Fruit fly (Drosophila melanogaster) whole organism, embryonic: ENCODE results near the gene Trim9.
A peak's percentile ranks its signal among the peaks of the same experiment; 100 is the strongest.

ENCODE experiments used
- CG10274 ChIP-seq: fragments of 200-800 bp; sonication (Bioruptor generic); optimal IDR thresholded peaks from 3 replicates; lab custom pipeline; 2017; ENCODE audit warnings: missing biosample characterization, mild to moderate bottlenecking, missing genetic modification characterization
- CG10979 ChIP-seq: fragments of 200-800 bp; sonication (Bioruptor generic); optimal IDR thresholded peaks from 2 replicates; lab custom pipeline; 2018; ENCODE audit warnings: missing biosample characterization, mild to moderate bottlenecking, missing genetic modification characterization, moderate library complexity
- CG11456 ChIP-seq: fragments of 200-800 bp; sonication (Bioruptor generic); IDR thresholded peaks from 3 replicates; pipeline ENCODE4 v1.3.6; 2022; ENCODE audit warnings: missing biosample characterization, missing genetic modification characterization
- CG11695 ChIP-seq: fragments of 200-800 bp; sonication (Bioruptor generic); IDR thresholded peaks from 3 replicates; pipeline ENCODE4 v1.3.6; 2022; ENCODE audit warnings: missing biosample characterization, missing genetic modification characterization
- CG11723 ChIP-seq: fragments of 200-800 bp; sonication (Bioruptor generic); optimal IDR thresholded peaks from 2 replicates; lab custom pipeline; 2017; ENCODE audit warnings: missing biosample characterization, mild to moderate bottlenecking, missing genetic modification characterization
- CG12659 ChIP-seq: fragments of 200-800 bp; sonication (Bioruptor generic); optimal IDR thresholded peaks from 3 replicates; lab custom pipeline; 2017; ENCODE audit warnings: mild to moderate bottlenecking, missing biosample characterization, missing genetic modification reagents, missing genetic modification characterization
- CG13624 ChIP-seq: fragments of 200-800 bp; sonication (Bioruptor generic); optimal IDR thresholded peaks from 2 replicates; lab custom pipeline; 2016; ENCODE audit warnings: missing biosample characterization, missing genetic modification characterization
- CG1603 ChIP-seq: fragments of 200-800 bp; sonication (Bioruptor generic); optimal IDR thresholded peaks from 2 replicates; lab custom pipeline; 2019; ENCODE audit warnings: missing biosample characterization, mild to moderate bottlenecking, missing genetic modification characterization, moderate library complexity
- CG16815 ChIP-seq: fragments of 200-800 bp; sonication (Bioruptor generic); optimal IDR thresholded peaks from 3 replicates; lab custom pipeline; 2017; ENCODE audit warnings: missing biosample characterization, mild to moderate bottlenecking, missing genetic modification characterization
- CG17361 ChIP-seq: fragments of 200-800 bp; sonication (Bioruptor generic); IDR thresholded peaks from 3 replicates; pipeline ENCODE4 v1.3.6; 2022; ENCODE audit warnings: missing biosample characterization, missing genetic modification characterization
- CG1792 ChIP-seq: fragments of 200-800 bp; sonication (Bioruptor generic); optimal IDR thresholded peaks from 2 replicates; lab custom pipeline; 2016; ENCODE audit warnings: missing biosample characterization, missing genetic modification characterization
- CG2116 ChIP-seq: fragments of 200-800 bp; sonication (Bioruptor generic); optimal IDR thresholded peaks from 3 replicates; lab custom pipeline; 2018; ENCODE audit warnings: missing biosample characterization, mild to moderate bottlenecking, missing genetic modification characterization
- CG32532 ChIP-seq: fragments of 200-800 bp; sonication (Bioruptor generic); IDR thresholded peaks from 2 replicates; pipeline ENCODE4 v1.3.6; 2022; ENCODE audit warnings: missing biosample characterization, missing genetic modification characterization
- CG3281 ChIP-seq: fragments of 200-800 bp; sonication (Bioruptor generic); optimal IDR thresholded peaks from 3 replicates; lab custom pipeline; 2017; ENCODE audit warnings: missing biosample characterization, mild to moderate bottlenecking, missing genetic modification characterization
- CG34422 ChIP-seq: fragments of 200-800 bp; sonication (Bioruptor generic); IDR thresholded peaks from 3 replicates; pipeline ENCODE4 v1.3.6; 2022; ENCODE audit warnings: missing biosample characterization, missing genetic modification characterization
- CG4730 ChIP-seq: fragments of 200-800 bp; sonication (Bioruptor generic); IDR thresholded peaks from 2 replicates; pipeline ENCODE4 v1.3.6; 2022; ENCODE audit warnings: missing biosample characterization, missing genetic modification characterization
- CG6654 ChIP-seq: fragments of 200-800 bp; sonication (Bioruptor generic); optimal IDR thresholded peaks from 2 replicates; lab custom pipeline; 2017; ENCODE audit warnings: missing biosample characterization, mild to moderate bottlenecking, missing genetic modification characterization
- CG7271 ChIP-seq: fragments of 200-800 bp; sonication (Bioruptor generic); optimal IDR thresholded peaks from 2 replicates; lab custom pipeline; 2018; ENCODE audit warnings: missing biosample characterization, mild to moderate bottlenecking, missing genetic modification characterization, moderate library complexity
- CG9215 ChIP-seq: fragments of 200-800 bp; sonication (Bioruptor generic); IDR thresholded peaks from 2 replicates; pipeline ENCODE4 v1.3.6; 2022; ENCODE audit warnings: missing biosample characterization, missing genetic modification characterization
- Camta ChIP-seq: fragments of 200-800 bp; sonication (Bioruptor generic); optimal IDR thresholded peaks from 2 replicates; lab custom pipeline; 2016; ENCODE audit warnings: missing biosample characterization, missing genetic modification characterization
- CrebB ChIP-seq: fragments of 200-800 bp; sonication (Bioruptor generic); optimal IDR thresholded peaks from 3 replicates; lab custom pipeline; 2018; ENCODE audit warnings: missing biosample characterization, mild to moderate bottlenecking, missing genetic modification characterization
- D19B ChIP-seq: fragments of 200-800 bp; sonication (Bioruptor generic); optimal IDR thresholded peaks from 2 replicates; lab custom pipeline; 2017; ENCODE audit warnings: missing biosample characterization, mild to moderate bottlenecking, missing genetic modification characterization
- Deaf1 ChIP-seq: fragments of 200-800 bp; optimal IDR thresholded peaks from 3 replicates; lab custom pipeline; 2019; ENCODE audit warnings: missing biosample characterization, mild to moderate bottlenecking, missing genetic modification characterization, moderate library complexity
- Gsc ChIP-seq: fragments of 200-800 bp; sonication (Bioruptor generic); IDR thresholded peaks from 2 replicates; pipeline ENCODE4 v1.3.6; 2022; ENCODE audit warnings: missing biosample characterization, missing genetic modification characterization
- H2.0 ChIP-seq: fragments of 200-800 bp; sonication (Bioruptor generic); IDR thresholded peaks from 2 replicates; pipeline ENCODE4 v1.3.6; 2022; ENCODE audit warnings: missing biosample characterization, missing genetic modification characterization
- HmgD ChIP-seq: fragments of 200-800 bp; sonication (Bioruptor generic); optimal IDR thresholded peaks from 3 replicates; lab custom pipeline; 2016; ENCODE audit warnings: missing biosample characterization, missing genetic modification characterization
- Hmx ChIP-seq: fragments of 200-800 bp; sonication (Bioruptor generic); optimal IDR thresholded peaks from 2 replicates; lab custom pipeline; 2016; ENCODE audit warnings: missing biosample characterization, missing genetic modification characterization
- Hr51 ChIP-seq, 2 experiments: fragments of 200-800 bp; sonication (Bioruptor generic); optimal IDR thresholded peaks; 2 replicates in 1 of 2; 3 replicates in 1 of 2; lab custom pipeline; 2016 to 2018; ENCODE audit warnings: missing biosample characterization in 2 of 2, missing genetic modification characterization in 2 of 2, mild to moderate bottlenecking in 1 of 2, moderate library complexity in 1 of 2
- Lim3 ChIP-seq: fragments of 200-800 bp; sonication (Bioruptor generic); IDR thresholded peaks from 2 replicates; pipeline ENCODE4 v1.3.6; 2022; ENCODE audit warnings: missing biosample characterization, missing genetic modification characterization
- Myb ChIP-seq: fragments of 200-800 bp; sonication (Bioruptor generic); optimal IDR thresholded peaks from 2 replicates; lab custom pipeline; 2016; ENCODE audit warnings: missing biosample characterization, missing genetic modification characterization
- Ravus ChIP-seq: fragments of 200-800 bp; sonication (Bioruptor generic); IDR thresholded peaks from 2 replicates; pipeline ENCODE4 v1.3.6; 2022; ENCODE audit warnings: missing biosample characterization, missing genetic modification characterization
- Sry-δ ChIP-seq: fragments of 200-800 bp; sonication (Bioruptor generic); optimal IDR thresholded peaks from 2 replicates; lab custom pipeline; 2016; ENCODE audit warnings: missing biosample characterization, missing genetic modification characterization
- TFAM ChIP-seq: fragments of 200-800 bp; sonication (Bioruptor generic); optimal IDR thresholded peaks from 2 replicates; lab custom pipeline; 2017; ENCODE audit warnings: missing biosample characterization, missing genetic modification characterization, inconsistent platforms
- Taf1 ChIP-seq: fragments of 200-800 bp; sonication (Bioruptor generic); IDR thresholded peaks from 2 replicates; pipeline ENCODE4 v1.3.6; 2022; ENCODE audit warnings: missing biosample characterization, missing genetic modification characterization
- bowl ChIP-seq: fragments of 200-800 bp; sonication (Bioruptor generic); IDR thresholded peaks from 2 replicates; pipeline ENCODE4 v1.3.6; 2022; ENCODE audit warnings: missing biosample characterization, missing genetic modification characterization
- en ChIP-seq: fragments of 200-800 bp; sonication (Bioruptor generic); optimal IDR thresholded peaks from 2 replicates; lab custom pipeline; 2016; ENCODE audit warnings: missing biosample characterization, missing genetic modification characterization
- esg ChIP-seq: fragments of 200-800 bp; sonication (Bioruptor generic); conservative IDR thresholded peaks from 2 replicates; pipeline ENCODE4 v1.3.6; 2022; ENCODE audit warnings: missing biosample characterization, missing genetic modification characterization
- exex ChIP-seq: fragments of 200-800 bp; sonication (Bioruptor generic); optimal IDR thresholded peaks from 4 replicates; lab custom pipeline; 2018; ENCODE audit warnings: missing biosample characterization, mild to moderate bottlenecking, missing genetic modification characterization, moderate library complexity
- gro ChIP-seq: fragments of 200-800 bp; sonication (Bioruptor generic); optimal IDR thresholded peaks from 2 replicates; lab custom pipeline; 2016; ENCODE audit warnings: missing biosample characterization, missing genetic modification characterization
- gsb ChIP-seq: fragments of 200-800 bp; sonication (Bioruptor generic); IDR thresholded peaks from 2 replicates; pipeline ENCODE4 v1.3.6; 2022; ENCODE audit warnings: missing biosample characterization, missing genetic modification characterization
- hkb ChIP-seq, 2 experiments: fragments of 200-800 bp in 1 of 2; fragments of >200 bp in 1 of 2; sonication (Bioruptor generic) in 1 of 2; IDR thresholded peaks in 1 of 2; optimal IDR thresholded peaks in 1 of 2; 2 replicates each; pipeline versions ENCODE4 v1.3.6 to Lab custom; 2017 to 2022; ENCODE audit warnings: missing biosample characterization in 1 of 2, missing genetic modification characterization in 1 of 2
- hth ChIP-seq: fragments of >200 bp; optimal IDR thresholded peaks from 2 replicates; lab custom pipeline; 2017; ENCODE audit warnings: inconsistent platforms
- pho ChIP-seq: fragments of 200-800 bp; sonication (Bioruptor generic); optimal IDR thresholded peaks from 2 replicates; lab custom pipeline; 2016; ENCODE audit warnings: missing biosample characterization, missing genetic modification characterization
- phol ChIP-seq: fragments of 200-800 bp; sonication (Bioruptor generic); optimal IDR thresholded peaks from 3 replicates; lab custom pipeline; 2018; ENCODE audit warnings: missing biosample characterization, mild to moderate bottlenecking, missing genetic modification characterization, moderate library complexity
- pum ChIP-seq: fragments of 200-800 bp; sonication (Bioruptor generic); optimal IDR thresholded peaks from 2 replicates; lab custom pipeline; 2016; ENCODE audit warnings: missing biosample characterization, missing genetic modification characterization
- rib ChIP-seq: fragments of 200-800 bp; sonication (Bioruptor generic); IDR thresholded peaks from 2 replicates; pipeline ENCODE4 v1.3.6; 2022; ENCODE audit warnings: missing biosample characterization, missing genetic modification characterization
- row ChIP-seq: fragments of 200-800 bp; sonication (Bioruptor generic); IDR thresholded peaks from 3 replicates; pipeline ENCODE4 v1.3.6; 2022; ENCODE audit warnings: missing biosample characterization, missing genetic modification characterization
- sd ChIP-seq: fragments of 200-800 bp; sonication (Bioruptor generic); optimal IDR thresholded peaks from 3 replicates; lab custom pipeline; 2018; ENCODE audit warnings: missing biosample characterization, mild to moderate bottlenecking, missing genetic modification characterization, moderate library complexity
- slbo ChIP-seq: fragments of 200-800 bp; sonication (Bioruptor generic); IDR thresholded peaks from 2 replicates; pipeline ENCODE4 v1.3.6; 2022; ENCODE audit warnings: missing biosample characterization, missing genetic modification characterization
- tgo ChIP-seq: fragments of 200-800 bp; sonication (Bioruptor generic); IDR thresholded peaks from 3 replicates; pipeline ENCODE4 v1.3.6; 2022; ENCODE audit warnings: missing biosample characterization, missing genetic modification characterization
- trh ChIP-seq: fragments of 200-800 bp; sonication (Bioruptor generic); optimal IDR thresholded peaks from 2 replicates; lab custom pipeline; 2016; ENCODE audit warnings: missing biosample characterization, missing genetic modification characterization

The Trim9 gene

dm6 chr2L:10516470-10517048, 28.1 kb upstream of the Trim9 start (continued):
- TF ChIP-seq CrebB (tag; lab: Kevin White, UChicago) (peak; percentile 57), row (peak; percentile 56; the same call in 2 of the 3 replicates), Deaf1 (tag; lab: Kevin White, UChicago) (peak; percentile 77), CG12659 (GFP tag; lab: Kevin White, UChicago) (peak; percentile 68), CG2116 (GFP tag; lab: Kevin White, UChicago) (peak; percentile 59), Myb (GFP tag; lab: Kevin White, UChicago) (peak; percentile 96), CG1792 (GFP tag; lab: Kevin White, UChicago) (peak; percentile 33), rib (GFP tag; lab: Robert Waterston, UW) (peak; percentile 53; the same call in 1 of the 2 replicates), CG10979 (tag; lab: Kevin White, UChicago) (peak; percentile 4), Sry-δ (GFP tag; lab: Kevin White, UChicago) (no peak), CG17361 (GFP tag; lab: Robert Waterston, UW) (peak; percentile 67; the same call in 2 of the 3 replicates), CG7271 (tag; lab: Kevin White, UChicago) (no peak), CG11723 (GFP tag; lab: Kevin White, UChicago) (no peak), gsb (GFP tag; lab: Robert Waterston, UW) (no peak), pum (peak; percentile 8), CG1603 (tag; lab: Kevin White, UChicago) (peak; percentile 40), HmgD (GFP tag; lab: Kevin White, UChicago) (peak; percentile 34), phol (tag; lab: Kevin White, UChicago) (peak; percentile 38), gro (GFP tag; lab: Kevin White, UChicago) (peak; percentile 23), CG13624 (GFP tag; lab: Kevin White, UChicago) (peak; percentile 60), CG6654 (GFP tag; lab: Kevin White, UChicago) (no peak), H2.0 (GFP tag; lab: Robert Waterston, UW) (no peak), en (GFP tag; lab: Kevin White, UChicago) (peak; percentile 23), sd (tag; lab: Kevin White, UChicago) (peak; percentile 22), TFAM (GFP tag; lab: Kevin White, UChicago) (no peak), CG9215 (GFP tag; lab: Robert Waterston, UW) (no peak), Gsc (GFP tag; lab: Robert Waterston, UW) (no peak), D19B (no peak), CG34422 (GFP tag; lab: Robert Waterston, UW) (peak; percentile 61; the same call in 1 of the 3 replicates), Camta (GFP tag; lab: Kevin White, UChicago) (peak; percentile 44), bowl (no peak), tgo (GFP tag; lab: Robert Waterston, UW) (peak; percentile 23; the same call in 1 of the 3 replicates), CG3281 (GFP tag; lab: Kevin White, UChicago) (peak; percentile 50), Ravus (GFP tag; lab: Robert Waterston, UW) (no peak), trh (GFP tag; lab: Kevin White, UChicago) (no peak), Hmx (GFP tag; lab: Kevin White, UChicago) (no peak), CG11695 (no peak; the same call in 2 of the 3 replicates), CG11456 (GFP tag; lab: Robert Waterston, UW) (peak; percentile 63; the same call in 1 of the 3 replicates), slbo (GFP tag; lab: Robert Waterston, UW) (no peak; the same call in 1 of the 2 replicates), Hr51 (GFP tag; optimal IDR thresholded peaks at IDR 0.05; lab: Kevin White, UChicago) (peak in 1 of 2 experiments; percentile 40), Taf1 (GFP tag; lab: Robert Waterston, UW) (no peak; the same call in 1 of the 2 replicates), hth (lab: Kevin White, UChicago) (no peak), pho (GFP tag; lab: Kevin White, UChicago) (peak; percentile 49), hkb (optimal IDR thresholded peaks at IDR 0.05; lab: Kevin White, UChicago) (no peak), hkb (GFP tag; IDR thresholded peaks at IDR 0.05; lab: Robert Waterston, UW) (peak; percentile 46), exex (tag; lab: Kevin White, UChicago) (no peak), CG10274 (GFP tag; lab: Kevin White, UChicago) (peak; percentile 18), CG16815 (GFP tag; lab: Kevin White, UChicago) (peak; percentile 14), Lim3 (GFP tag; lab: Robert Waterston, UW) (no peak), CG32532 (GFP tag; lab: Robert Waterston, UW) (peak; percentile 36; the same call in 1 of the 2 replicates), esg (GFP tag; lab: Robert Waterston, UW) (no peak), CG4730 (GFP tag; lab: Robert Waterston, UW) (no peak)
